Worm (Caenorhabditis elegans) whole organism, L2 larva: ENCODE data around the gene sre-50.

Experiments used
- ama-1 ChIP-seq: fragments of 150-350 bp; optimal IDR thresholded peaks from 2 replicates; lab custom pipeline; 2018; ENCODE audit warnings: inconsistent platforms
- egl-27 ChIP-seq: sonication (generic microtip); optimal IDR thresholded peaks from 3 replicates; lab custom pipeline; 2017; ENCODE audit warnings: missing biosample characterization, missing genetic modification reagents, missing genetic modification characterization
- lin-11 ChIP-seq: fragments of 150-350 bp; sonication (generic microtip); optimal IDR thresholded peaks from 2 replicates; lab custom pipeline; 2014; ENCODE audit warnings: missing biosample characterization, missing genetic modification characterization, inconsistent platforms, mixed read lengths
- nhr-11 ChIP-seq: fragments of 150-350 bp; optimal IDR thresholded peaks from 2 replicates; lab custom pipeline; 2014; ENCODE audit warnings: missing biosample characterization, missing genetic modification characterization
- nhr-77 ChIP-seq: fragments of 150-350 bp; optimal IDR thresholded peaks from 2 replicates; lab custom pipeline; 2014; ENCODE audit warnings: missing biosample characterization, missing genetic modification characterization
- snpc-4 ChIP-seq: fragments of 150-350 bp; optimal IDR thresholded peaks from 2 replicates; lab custom pipeline; 2014; ENCODE audit warnings: missing biosample characterization, missing genetic modification characterization
- unc-39 ChIP-seq: fragments of 150-350 bp; optimal IDR thresholded peaks from 2 replicates; lab custom pipeline; 2014; ENCODE audit warnings: missing biosample characterization, missing genetic modification characterization

DNA sequence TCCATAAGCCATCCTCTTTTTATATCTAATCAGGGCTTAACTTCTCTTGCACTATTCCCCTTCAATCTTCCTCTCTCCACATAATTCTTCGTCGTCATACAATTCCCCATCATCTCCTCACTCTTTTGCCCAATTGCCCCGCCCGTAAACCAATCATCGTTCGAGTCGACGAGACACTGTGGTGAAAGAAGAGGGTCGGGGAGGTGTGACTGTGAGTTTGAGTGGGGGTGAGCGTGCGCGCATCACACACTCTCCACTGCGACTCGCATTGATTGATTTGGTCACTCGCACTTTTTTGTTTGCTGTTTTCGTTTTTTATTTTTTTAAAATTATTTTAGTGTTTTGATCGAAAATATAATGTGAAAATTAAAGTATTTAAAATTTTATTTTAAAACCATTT, 35.8 kb downstream of the sre-50 start:
- TF ChIP-seq snpc-4 (tag; lab: Kevin White, UChicago) (peak; percentile 56), nhr-11 (no peak), ama-1 (lab: Kevin White, UChicago) (no peak), lin-11 (peak; percentile 59), unc-39 (tag; lab: Kevin White, UChicago) (no peak), nhr-77 (tag; lab: Kevin White, UChicago) (no peak), egl-27 (peak; percentile 9)
